Worm (Caenorhabditis elegans) whole organism, early embryonic: ENCODE results near the gene phb-2.

ENCODE experiments used
- B0310.2 ChIP-seq: sonication (generic microtip); optimal IDR thresholded peaks from 2 replicates; lab custom pipeline; 2016; ENCODE audit warnings: mild to moderate bottlenecking, missing genetic modification characterization, missing compliant biosample characterization
- F13C5.2 ChIP-seq: sonication (generic microtip); optimal IDR thresholded peaks from 2 replicates; lab custom pipeline; 2017; ENCODE audit warnings: mild to moderate bottlenecking, missing genetic modification characterization, inconsistent platforms, missing compliant biosample characterization
- aly-1 ChIP-seq: sonication (generic microtip); optimal IDR thresholded peaks from 2 replicates; lab custom pipeline; 2016; ENCODE audit warnings: missing genetic modification characterization, missing compliant biosample characterization
- ama-1 ChIP-seq: fragments of 150-350 bp; optimal IDR thresholded peaks from 2 replicates; lab custom pipeline; 2014
- ceh-13 ChIP-seq: fragments of 200-800 bp; sonication (Bioruptor generic); optimal IDR thresholded peaks from 2 replicates; lab custom pipeline; 2018; ENCODE audit warnings: mild to moderate bottlenecking, missing genetic modification characterization, missing compliant biosample characterization
- ets-7 ChIP-seq: sonication (generic microtip); optimal IDR thresholded peaks from 2 replicates; lab custom pipeline; 2016; ENCODE audit warnings: missing genotype, missing genetic modification characterization, missing compliant biosample characterization
- hmbx-1 ChIP-seq: sonication (generic microtip); optimal IDR thresholded peaks from 2 replicates; lab custom pipeline; 2016; ENCODE audit warnings: mild to moderate bottlenecking, missing genetic modification characterization, missing compliant biosample characterization
- hmg-4 ChIP-seq: fragments of 200-800 bp; sonication (Bioruptor generic); optimal IDR thresholded peaks from 2 replicates; lab custom pipeline; 2018; ENCODE audit warnings: mild to moderate bottlenecking, missing genetic modification characterization, missing compliant biosample characterization
- hnd-1 ChIP-seq: sonication (generic microtip); optimal IDR thresholded peaks from 2 replicates; lab custom pipeline; 2016; ENCODE audit warnings: missing genetic modification characterization, missing compliant biosample characterization
- pes-1 ChIP-seq: fragments of 200-800 bp; sonication (Bioruptor generic); IDR thresholded peaks from 2 replicates; pipeline ENCODE4 v1.3.6; 2022; ENCODE audit warnings: missing genetic modification reagents, missing genetic modification characterization, missing compliant biosample characterization
- scrt-1 ChIP-seq: fragments of 200-800 bp; sonication (Bioruptor generic); IDR thresholded peaks from 2 replicates; pipeline ENCODE4 v1.3.6; 2022; ENCODE audit warnings: missing genetic modification characterization, missing compliant biosample characterization

DNA sequence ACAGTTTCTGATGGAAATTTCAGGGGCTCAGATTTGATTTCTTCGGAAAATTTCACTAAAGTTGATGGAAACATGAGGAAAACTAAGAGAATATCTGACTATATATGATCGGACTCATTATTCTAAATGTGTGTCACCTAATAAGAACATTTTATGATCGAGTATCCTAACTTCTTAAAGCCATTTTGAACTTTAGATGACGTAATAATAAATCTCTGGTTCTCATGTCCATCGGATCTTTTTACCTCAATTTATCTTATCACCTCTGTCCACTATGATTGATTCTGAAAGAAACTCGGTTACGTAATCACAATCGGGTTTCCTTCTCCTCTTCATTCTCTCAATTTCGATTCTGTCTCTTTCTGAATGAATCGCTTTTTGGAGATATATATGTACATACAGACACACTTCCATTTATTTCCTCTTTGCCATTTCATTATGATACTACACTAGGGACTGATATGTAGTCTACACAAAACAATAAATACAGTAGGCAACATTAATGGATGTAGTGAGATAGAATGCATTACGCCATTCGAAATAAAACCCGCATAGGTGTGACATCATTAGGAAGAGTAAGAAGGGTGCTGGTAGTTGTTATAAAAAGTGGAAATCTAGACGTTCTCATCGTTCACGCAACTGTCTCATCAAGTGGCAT is 6.1 kb downstream of the phb-2 start:
- TF ChIP-seq B0310.2 (tag; lab: Kevin White, UChicago) = no peak
- no peak for TF ChIP-seq hmg-4 (GFP tag; lab: Kevin White, UChicago)
- TF ChIP-seq ama-1 = no peak
- no peak for TF ChIP-seq pes-1
- no peak for TF ChIP-seq aly-1
- TF ChIP-seq ets-7 = no peak
- TF ChIP-seq hmbx-1 (tag; lab: Kevin White, UChicago) = no peak
- no peak for TF ChIP-seq F13C5.2
- no peak for TF ChIP-seq scrt-1 (GFP tag; lab: Robert Waterston, UW)
- TF ChIP-seq ceh-13 (GFP tag; lab: Kevin White, UChicago) = no peak
- TF ChIP-seq hnd-1 (tag; lab: Kevin White, UChicago) = no peak
